Worm (Caenorhabditis elegans): Measurements from ENCODE around the gene ssp-10.

Gene ssp-10

ce11 chrIV:9824480-9824879, 26.4 kb downstream of the ssp-10 start, which contains the start of gene catp-6:
Gene catp-6 (minus strand): TSS chrIV:9824580.
- TF ChIP-seq nhr-77 (tag; optimal IDR thresholded peaks at IDR 0.05): no peak
- no peak for TF ChIP-seq efl-1 (optimal IDR thresholded peaks at IDR 0.05)
- peak in 1 of 2 experiments; percentile 89 for TF ChIP-seq efl-1 (GFP tag; optimal IDR thresholded peaks at IDR 0.05 in 1 of 2)

DNA sequence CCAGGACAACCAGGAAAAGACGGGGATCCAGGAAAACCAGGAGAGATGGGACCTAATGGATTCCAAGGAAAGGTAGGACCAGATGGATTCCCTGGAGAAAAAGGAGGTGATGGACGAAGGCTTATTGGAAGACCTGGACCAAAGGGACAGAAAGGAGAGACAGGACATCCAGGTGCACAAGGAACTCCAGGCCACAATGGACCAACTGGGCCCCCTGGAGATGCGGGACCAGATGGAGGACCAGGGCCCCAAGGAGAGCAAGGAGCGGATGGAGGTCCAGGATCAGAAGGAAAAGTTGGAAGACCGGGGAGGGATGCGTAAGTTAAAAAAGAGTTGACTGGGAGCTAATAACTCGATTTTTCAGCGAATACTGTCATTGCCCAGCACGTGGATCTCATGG, 28.2 kb downstream of the ssp-10 start:
- TF ChIP-seq snpc-4 (tag; optimal IDR thresholded peaks at IDR 0.05): no peak
- TF ChIP-seq ceh-63 (GFP tag; optimal IDR thresholded peaks at IDR 0.05): no peak
- no peak for TF ChIP-seq pqm-1 (tag; optimal IDR thresholded peaks at IDR 0.05)
- no peak for TF ChIP-seq mab-9 (GFP tag; IDR thresholded peaks at IDR 0.05)
- no peak for TF ChIP-seq pax-3 (tag; optimal IDR thresholded peaks at IDR 0.05)
- no peak for TF ChIP-seq lin-14 (GFP tag; optimal IDR thresholded peaks at IDR 0.05)
- no peak for TF ChIP-seq sptf-1 (tag; optimal IDR thresholded peaks at IDR 0.05)
- no peak for TF ChIP-seq nhr-20 (tag; optimal IDR thresholded peaks at IDR 0.05)
- no peak for TF ChIP-seq snu-23 (GFP tag; optimal IDR thresholded peaks at IDR 0.05)

ce11 chrIV:9821621-9822020, 29.2 kb downstream of the ssp-10 start, which contains the start of gene col-123:
Gene col-123 (plus strand): TSS chrIV:9821921.
- TF ChIP-seq blmp-1 (tag; optimal IDR thresholded peaks at IDR 0.05): peak; percentile 53
- TF ChIP-seq hlh-4 (tag; optimal IDR thresholded peaks at IDR 0.05): no peak

- TF ChIP-seq lin-13 (GFP tag; optimal IDR thresholded peaks at IDR 0.05): no peak
- TF ChIP-seq nhr-12 (tag; optimal IDR thresholded peaks at IDR 0.05): no peak
- no peak for TF ChIP-seq unc-30 (tag; optimal IDR thresholded peaks at IDR 0.05)
- TF ChIP-seq fkh-4 (tag; optimal IDR thresholded peaks at IDR 0.05; ENCODE audit: borderline replicate concordance): no peak
Observed at ce11 chrIV:9815432-9815831, 35.4 kb downstream of the ssp-10 start, which contains the start of gene egl-20. Gene egl-20 (minus strand): TSS chrIV:9815532.

ce11 chrIV:9811487-9811886, 39.3 kb downstream of the ssp-10 start:
- TF ChIP-seq pqm-1 (tag; optimal IDR thresholded peaks at IDR 0.05) (no peak), nhr-71 (tag; optimal IDR thresholded peaks at IDR 0.05) (peak; percentile 53), dsc-1 (tag; optimal IDR thresholded peaks at IDR 0.05) (peak; percentile 68), ceh-88 (GFP tag; IDR thresholded peaks at IDR 0.05) (no peak), nhr-47 (tag; optimal IDR thresholded peaks at IDR 0.05) (peak; percentile 26), unc-30 (tag; optimal IDR thresholded peaks at IDR 0.05) (peak; percentile 16), fkh-8 (tag; optimal IDR thresholded peaks at IDR 0.05) (peak; percentile 63)

DNA sequence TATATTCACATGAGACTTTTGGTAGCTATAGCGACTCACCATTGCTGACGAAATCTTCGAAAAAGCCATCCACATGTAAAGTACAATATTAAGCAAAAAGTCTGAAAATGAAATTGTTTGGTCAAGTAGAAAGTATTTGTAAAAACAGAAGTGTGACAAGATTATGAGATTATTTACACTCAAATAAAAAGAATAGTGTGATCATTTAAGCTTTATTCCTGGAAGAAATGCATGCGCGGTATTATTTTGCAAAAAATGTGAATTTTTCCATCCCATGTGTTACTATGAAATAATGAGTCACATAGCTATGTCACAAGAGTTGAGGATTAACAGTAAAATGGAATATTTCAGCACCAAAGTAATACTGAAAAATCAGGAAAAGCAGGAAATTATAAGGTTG, 40.2 kb downstream of the ssp-10 start, which contains the start of gene dct-15:
Gene dct-15 (minus strand): TSS at position 101 of the 400 bp plus-strand sequence.
- TF ChIP-seq nhr-47 (tag; optimal IDR thresholded peaks at IDR 0.05) (peak; percentile 26), nhr-71 (tag; optimal IDR thresholded peaks at IDR 0.05) (peak; percentile 31), F16B12.6 (tag; optimal IDR thresholded peaks at IDR 0.05) (no peak), unc-86 (tag; optimal IDR thresholded peaks at IDR 0.05) (no peak), hlh-17 (GFP tag; optimal IDR thresholded peaks at IDR 0.05; ENCODE audit: borderline replicate concordance) (no peak), dsc-1 (tag; optimal IDR thresholded peaks at IDR 0.05) (peak; percentile 71), fkh-8 (tag; optimal IDR thresholded peaks at IDR 0.05) (peak; percentile 68), dpl-1 (GFP tag; optimal IDR thresholded peaks at IDR 0.05) (no peak), sox-4 (tag; optimal IDR thresholded peaks at IDR 0.05) (peak; percentile 31)

DNA sequence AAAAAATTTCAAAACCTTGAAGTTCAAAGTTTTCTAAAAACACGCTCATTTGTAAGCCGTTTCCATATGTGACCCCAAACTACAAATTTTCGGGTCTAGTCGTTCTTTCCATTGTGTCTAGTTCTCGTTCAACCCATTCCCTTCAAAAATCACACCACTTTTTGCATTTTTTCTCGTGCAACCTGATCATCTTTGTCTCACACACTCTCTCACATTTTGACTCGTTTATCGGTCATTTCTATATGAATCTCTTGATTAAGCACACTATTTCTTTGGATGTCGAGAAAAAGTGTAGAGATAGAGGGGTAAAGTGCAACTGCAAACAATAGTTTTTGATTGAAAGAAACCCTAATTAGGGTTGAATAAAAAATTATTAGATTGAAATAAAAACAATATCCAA, 47.3 kb downstream of the ssp-10 start:
- TF ChIP-seq ces-1 (GFP tag; optimal IDR thresholded peaks at IDR 0.05) (no peak), hlh-4 (tag; optimal IDR thresholded peaks at IDR 0.05) (no peak), fos-1 (tag; optimal IDR thresholded peaks at IDR 0.05) (peak; percentile 64), swsn-7 (tag; optimal IDR thresholded peaks at IDR 0.05) (peak; percentile 32), fkh-8 (tag; optimal IDR thresholded peaks at IDR 0.05) (no peak), nhr-237 (tag; optimal IDR thresholded peaks at IDR 0.05) (peak; percentile 2), sptf-1 (tag; optimal IDR thresholded peaks at IDR 0.05) (no peak), egl-13 (tag; optimal IDR thresholded peaks at IDR 0.05) (no peak), ama-1 (optimal IDR thresholded peaks at IDR 0.05) (no peak), unc-98 (GFP tag; IDR thresholded peaks at IDR 0.05) (no peak), pqm-1 (tag; optimal IDR thresholded peaks at IDR 0.05) (no peak), nhr-76 (tag; optimal IDR thresholded peaks at IDR 0.05) (no peak), sup-37 (GFP tag; optimal IDR thresholded peaks at IDR 0.05) (no peak), ztf-11 (tag; optimal IDR thresholded peaks at IDR 0.05) (no peak), irx-1 (tag; optimal IDR thresholded peaks at IDR 0.05) (peak; percentile 17), lin-14 (GFP tag; optimal IDR thresholded peaks at IDR 0.05) (peak; percentile 85), rnt-1 (tag; optimal IDR thresholded peaks at IDR 0.05) (peak; percentile 50), ceh-63 (GFP tag; optimal IDR thresholded peaks at IDR 0.05) (no peak), skn-1 (tag; optimal IDR thresholded peaks at IDR 0.05) (peak; percentile 18), unc-86 (tag; optimal IDR thresholded peaks at IDR 0.05) (no peak), unc-130 (tag; optimal IDR thresholded peaks at IDR 0.05) (no peak)
